Fruit fly (Drosophila melanogaster) whole organism, embryonic: ENCODE data around the gene east.

Source experiments
- Aef1 ChIP-seq: fragments of 200-800 bp; sonication (Bioruptor generic); IDR thresholded peaks from 3 replicates; pipeline ENCODE4 v1.3.6; 2022; ENCODE audit warnings: missing biosample characterization, missing genetic modification characterization
- Antp ChIP-seq: fragments of 200-800 bp; sonication (Bioruptor generic); optimal IDR thresholded peaks from 3 replicates; lab custom pipeline; 2016; ENCODE audit warnings: missing biosample characterization, missing genetic modification characterization
- Atf3 ChIP-seq: fragments of 200-800 bp; sonication (Bioruptor generic); optimal IDR thresholded peaks from 3 replicates; lab custom pipeline; 2016; ENCODE audit warnings: missing biosample characterization, missing genetic modification characterization
- CG10543 ChIP-seq: fragments of 200-800 bp; sonication (Bioruptor generic); optimal IDR thresholded peaks from 3 replicates; lab custom pipeline; 2017; ENCODE audit warnings: missing biosample characterization, mild to moderate bottlenecking, missing genetic modification characterization, moderate library complexity
- CG11093 ChIP-seq: fragments of 200-800 bp; sonication (Bioruptor generic); IDR thresholded peaks from 3 replicates; pipeline ENCODE4 v1.3.6; 2022; ENCODE audit warnings: missing biosample characterization, missing genetic modification characterization
- CG11504 ChIP-seq: fragments of 200-800 bp; sonication (Bioruptor generic); optimal IDR thresholded peaks from 3 replicates; lab custom pipeline; 2019; ENCODE audit warnings: missing biosample characterization, mild to moderate bottlenecking, missing genetic modification characterization, moderate library complexity
- CG12236 ChIP-seq: fragments of 200-800 bp; sonication (Bioruptor generic); optimal IDR thresholded peaks from 2 replicates; lab custom pipeline; 2016; ENCODE audit warnings: missing biosample characterization, missing genetic modification characterization
- CG12659 ChIP-seq: fragments of 200-800 bp; sonication (Bioruptor generic); optimal IDR thresholded peaks from 3 replicates; lab custom pipeline; 2017; ENCODE audit warnings: mild to moderate bottlenecking, missing biosample characterization, missing genetic modification reagents, missing genetic modification characterization
- CG14014 ChIP-seq: fragments of 200-800 bp; sonication (Bioruptor generic); IDR thresholded peaks from 2 replicates; pipeline ENCODE4 v1.3.6; 2022; ENCODE audit warnings: missing biosample characterization, missing genetic modification characterization
- CG16863 ChIP-seq: fragments of 200-800 bp; sonication (Bioruptor generic); optimal IDR thresholded peaks from 3 replicates; lab custom pipeline; 2016; ENCODE audit warnings: missing biosample characterization, missing genetic modification characterization
- CG17361 ChIP-seq: fragments of 200-800 bp; sonication (Bioruptor generic); IDR thresholded peaks from 3 replicates; pipeline ENCODE4 v1.3.6; 2022; ENCODE audit warnings: missing biosample characterization, missing genetic modification characterization
- CG2129 ChIP-seq: fragments of 200-800 bp; sonication (Bioruptor generic); IDR thresholded peaks from 2 replicates; pipeline ENCODE4 v1.3.6; 2022; ENCODE audit warnings: missing biosample characterization, missing genetic modification characterization; ENCODE audit not compliant: partially characterized antibody
- CG2202 ChIP-seq: fragments of 200-800 bp; sonication (Bioruptor generic); optimal IDR thresholded peaks from 2 replicates; lab custom pipeline; 2018; ENCODE audit warnings: missing biosample characterization, mild to moderate bottlenecking, missing genetic modification characterization
- CG30403 ChIP-seq: fragments of 200-800 bp; sonication (Bioruptor generic); optimal IDR thresholded peaks from 3 replicates; lab custom pipeline; 2016; ENCODE audit warnings: missing biosample characterization, missing genetic modification characterization
- CG32767 ChIP-seq: fragments of 200-800 bp; sonication (Bioruptor generic); IDR thresholded peaks from 2 replicates; pipeline ENCODE4 v1.3.6; 2022; ENCODE audit warnings: missing biosample characterization, missing genetic modification characterization
- CG6254 ChIP-seq: fragments of 200-800 bp; sonication (Bioruptor generic); optimal IDR thresholded peaks from 3 replicates; lab custom pipeline; 2017; ENCODE audit warnings: mild to moderate bottlenecking, missing biosample characterization, missing genetic modification reagents, missing genetic modification characterization
- CG6654 ChIP-seq: fragments of 200-800 bp; sonication (Bioruptor generic); optimal IDR thresholded peaks from 2 replicates; lab custom pipeline; 2017; ENCODE audit warnings: missing biosample characterization, mild to moderate bottlenecking, missing genetic modification characterization
- CG6791 ChIP-seq: fragments of 200-800 bp; sonication (Bioruptor generic); IDR thresholded peaks from 3 replicates; pipeline ENCODE4 v1.3.6; 2022; ENCODE audit warnings: missing biosample characterization, missing genetic modification characterization; ENCODE audit not compliant: partially characterized antibody
- CG9727 ChIP-seq: fragments of 200-800 bp; sonication (Bioruptor generic); optimal IDR thresholded peaks from 3 replicates; lab custom pipeline; 2017; ENCODE audit warnings: missing biosample characterization, mild to moderate bottlenecking, missing genetic modification characterization
- Camta ChIP-seq: fragments of 200-800 bp; sonication (Bioruptor generic); optimal IDR thresholded peaks from 2 replicates; lab custom pipeline; 2016; ENCODE audit warnings: missing biosample characterization, missing genetic modification characterization
- Dip3 ChIP-seq: fragments of 200-800 bp; sonication (Bioruptor generic); optimal IDR thresholded peaks from 3 replicates; lab custom pipeline; 2016; ENCODE audit warnings: missing biosample characterization, missing genetic modification characterization
- HmgZ ChIP-seq: fragments of 200-800 bp; sonication (Bioruptor generic); optimal IDR thresholded peaks from 2 replicates; lab custom pipeline; 2018; ENCODE audit warnings: missing biosample characterization, mild to moderate bottlenecking, missing genetic modification characterization
- NFAT ChIP-seq: fragments of 200-800 bp; sonication (Bioruptor generic); IDR thresholded peaks from 2 replicates; pipeline ENCODE4 v1.3.6; 2022; ENCODE audit warnings: missing biosample characterization, missing genetic modification characterization
- Nf-YA ChIP-seq: fragments of 200-800 bp; sonication (Bioruptor generic); IDR thresholded peaks from 2 replicates; pipeline ENCODE4 v1.3.6; 2022; ENCODE audit warnings: missing biosample characterization, missing genetic modification characterization
- Nf-YB ChIP-seq: fragments of 200-800 bp; sonication (Bioruptor generic); optimal IDR thresholded peaks from 3 replicates; lab custom pipeline; 2019; ENCODE audit warnings: missing biosample characterization, mild to moderate bottlenecking, missing genetic modification characterization, moderate library complexity
- Six4 ChIP-seq: fragments of 200-800 bp; sonication (Bioruptor generic); optimal IDR thresholded peaks from 2 replicates; lab custom pipeline; 2016; ENCODE audit warnings: missing biosample characterization, missing genetic modification characterization
- Ssrp ChIP-seq: fragments of 200-800 bp; sonication (Bioruptor generic); optimal IDR thresholded peaks from 2 replicates; lab custom pipeline; 2018; ENCODE audit warnings: missing biosample characterization, mild to moderate bottlenecking, missing genetic modification characterization, moderate library complexity
- Trl ChIP-seq, 3 experiments: fragments of >200 bp in 2 of 3; fragments of 200-800 bp in 1 of 3; sonication (Bioruptor generic) in 1 of 3; optimal IDR thresholded peaks; 2 replicates in 1 of 3; 3 replicates in 2 of 3; lab custom pipeline; 2016 to 2017; ENCODE audit warnings: missing biosample characterization in 1 of 3, missing genetic modification characterization in 1 of 3
- bcd ChIP-seq: fragments of 200-800 bp; sonication (Bioruptor generic); optimal IDR thresholded peaks from 2 replicates; lab custom pipeline; 2017; ENCODE audit warnings: missing biosample characterization, mild to moderate bottlenecking, missing genetic modification characterization
- croc ChIP-seq: fragments of 200-800 bp; sonication (Bioruptor generic); conservative IDR thresholded peaks from 3 replicates; pipeline ENCODE4 v1.3.6; 2022; ENCODE audit warnings: missing biosample characterization, missing genetic modification characterization
- disco-r ChIP-seq: fragments of 200-800 bp; sonication (Bioruptor generic); optimal IDR thresholded peaks from 2 replicates; lab custom pipeline; 2016; ENCODE audit warnings: missing biosample characterization, missing genetic modification characterization
- dysf ChIP-seq: fragments of 200-800 bp; sonication (Bioruptor generic); IDR thresholded peaks from 3 replicates; pipeline ENCODE4 v1.3.6; 2022; ENCODE audit warnings: missing biosample characterization, missing genetic modification characterization
- esg ChIP-seq: fragments of 200-800 bp; sonication (Bioruptor generic); conservative IDR thresholded peaks from 2 replicates; pipeline ENCODE4 v1.3.6; 2022; ENCODE audit warnings: missing biosample characterization, missing genetic modification characterization
- ewg ChIP-seq: fragments of 200-800 bp; sonication (Bioruptor generic); optimal IDR thresholded peaks from 3 replicates; lab custom pipeline; 2017; ENCODE audit warnings: mild to moderate bottlenecking, missing biosample characterization, missing genetic modification reagents, missing genetic modification characterization
- eyg ChIP-seq: fragments of 200-800 bp; sonication (Bioruptor generic); optimal IDR thresholded peaks from 3 replicates; lab custom pipeline; 2016; ENCODE audit warnings: missing biosample characterization, missing genetic modification characterization
- gce ChIP-seq: fragments of 200-800 bp; sonication (Bioruptor generic); IDR thresholded peaks from 3 replicates; pipeline ENCODE4 v1.3.6; 2022; ENCODE audit warnings: missing biosample characterization, missing genetic modification characterization
- gcm ChIP-seq: fragments of 200-800 bp; sonication (Bioruptor generic); optimal IDR thresholded peaks from 2 replicates; lab custom pipeline; 2019; ENCODE audit warnings: missing biosample characterization, mild to moderate bottlenecking, missing genetic modification characterization, moderate library complexity
- hbn ChIP-seq: fragments of 200-800 bp; sonication (Bioruptor generic); IDR thresholded peaks from 2 replicates; pipeline ENCODE4 v1.3.6; 2022; ENCODE audit warnings: missing biosample characterization, missing genetic modification characterization; ENCODE audit not compliant: partially characterized antibody
- jigr1 ChIP-seq: fragments of 200-800 bp; sonication (Bioruptor generic); IDR thresholded peaks from 3 replicates; pipeline ENCODE4 v1.3.6; 2022; ENCODE audit warnings: missing biosample characterization, missing genetic modification characterization
- kah ChIP-seq: fragments of 200-800 bp; sonication (Bioruptor generic); optimal IDR thresholded peaks from 2 replicates; lab custom pipeline; 2018; ENCODE audit warnings: missing biosample characterization, mild to moderate bottlenecking, missing genetic modification characterization
- lab ChIP-seq: fragments of 200-800 bp; sonication (Bioruptor generic); optimal IDR thresholded peaks from 3 replicates; lab custom pipeline; 2017; ENCODE audit warnings: missing biosample characterization, missing genetic modification characterization, mild to moderate bottlenecking, moderate library complexity, missing genetic modification reagents
- row ChIP-seq: fragments of 200-800 bp; sonication (Bioruptor generic); IDR thresholded peaks from 3 replicates; pipeline ENCODE4 v1.3.6; 2022; ENCODE audit warnings: missing biosample characterization, missing genetic modification characterization
- run ChIP-seq: fragments of 200-800 bp; sonication (Bioruptor generic); optimal IDR thresholded peaks from 3 replicates; lab custom pipeline; 2018; ENCODE audit warnings: missing biosample characterization, mild to moderate bottlenecking, missing genetic modification characterization
- salm ChIP-seq: fragments of 200-800 bp; sonication (Bioruptor generic); optimal IDR thresholded peaks from 2 replicates; lab custom pipeline; 2018; ENCODE audit warnings: missing biosample characterization, mild to moderate bottlenecking, missing genetic modification characterization
- sens-2 ChIP-seq: fragments of 200-800 bp; sonication (Bioruptor generic); IDR thresholded peaks from 2 replicates; pipeline ENCODE4 v1.3.6; 2022; ENCODE audit warnings: missing biosample characterization, missing genetic modification characterization
- slp2 ChIP-seq: fragments of 200-800 bp; sonication (Bioruptor generic); optimal IDR thresholded peaks from 2 replicates; lab custom pipeline; 2016; ENCODE audit warnings: missing biosample characterization, missing genetic modification characterization
- tx ChIP-seq: fragments of 200-800 bp; sonication (Bioruptor generic); optimal IDR thresholded peaks from 2 replicates; lab custom pipeline; 2016; ENCODE audit warnings: missing biosample characterization, missing genetic modification characterization
- zf30C ChIP-seq: fragments of 200-800 bp; sonication (Bioruptor generic); optimal IDR thresholded peaks from 3 replicates; lab custom pipeline; 2018; ENCODE audit warnings: missing biosample characterization, mild to moderate bottlenecking, missing genetic modification characterization

east gene

DNA sequence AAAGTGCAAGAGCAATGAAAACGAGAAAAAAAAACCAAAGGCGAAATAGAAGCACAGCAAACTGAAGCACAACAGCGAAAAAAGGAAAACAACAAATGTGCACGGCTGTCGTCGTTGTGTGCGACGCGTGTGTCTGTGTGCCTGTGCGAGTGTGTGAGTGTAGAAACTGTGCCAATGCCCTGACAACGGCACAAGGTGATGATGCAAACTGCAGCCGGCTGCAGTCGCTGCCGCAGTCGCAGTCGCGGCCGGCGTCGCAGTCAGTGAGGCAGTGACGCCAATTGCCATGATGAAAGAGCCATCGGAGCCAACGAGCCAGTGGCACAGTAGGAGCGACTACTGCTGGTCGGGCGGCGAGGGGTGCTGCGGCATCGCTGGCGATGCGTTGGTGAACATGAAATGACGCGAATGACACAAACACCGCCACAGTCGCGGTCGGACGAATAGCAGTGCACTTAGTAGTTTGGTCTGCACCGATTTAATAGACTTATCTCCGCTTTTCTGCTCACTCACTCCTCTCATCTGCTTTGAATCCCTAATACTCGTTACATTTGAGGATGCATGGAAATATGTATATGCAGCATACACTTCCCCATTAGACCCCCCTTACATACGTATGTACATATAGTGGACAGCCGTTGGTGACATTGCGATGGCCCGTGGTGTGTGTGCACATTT, 41.9 kb upstream of the east start (continued):
- TF ChIP-seq gcm (GFP tag; lab: Kevin White, UChicago) (peak; percentile 51), Ssrp (tag; lab: Kevin White, UChicago) (peak; percentile 66), CG16863 (peak; percentile 53), CG11504 (tag; lab: Kevin White, UChicago) (peak; percentile 83), jigr1 (GFP tag; lab: Robert Waterston, UW) (0 out of 3 replicates have a peak, but pooled peaks have one; percentile 11), Trl (optimal IDR thresholded peaks at IDR 0.05; lab: Kevin White, UChicago) (no peak), Trl (GFP tag; optimal IDR thresholded peaks at IDR 0.05; lab: Kevin White, UChicago) (peak; percentile 21), CG30403 (GFP tag; lab: Kevin White, UChicago) (peak; percentile 54), CG6654 (GFP tag; lab: Kevin White, UChicago) (peak; percentile 20), kah (GFP tag; lab: Kevin White, UChicago) (peak; percentile 65), bcd (GFP tag; lab: Kevin White, UChicago) (peak; percentile 49), dysf (GFP tag; lab: Robert Waterston, UW) (peak; percentile 64; the same call in 2 of the 3 replicates), NFAT (GFP tag; lab: Robert Waterston, UW) (no peak), HmgZ (peak; percentile 5), CG32767 (0 out of 2 replicates have a peak, but pooled peaks have one; percentile 46), Nf-YA (GFP tag; lab: Robert Waterston, UW) (0 out of 2 replicates have a peak, but pooled peaks have one; percentile 37), CG10543 (GFP tag; lab: Kevin White, UChicago) (peak; percentile 45), zf30C (GFP tag; lab: Kevin White, UChicago) (no peak), row (GFP tag; lab: Robert Waterston, UW) (peak; percentile 79), CG2202 (tag; lab: Kevin White, UChicago) (peak; percentile 16), eyg (no peak), tx (GFP tag; lab: Kevin White, UChicago) (no peak), Atf3 (GFP tag; lab: Kevin White, UChicago) (peak; percentile 6), CG17361 (GFP tag; lab: Robert Waterston, UW) (peak; percentile 65), esg (GFP tag; lab: Robert Waterston, UW) (peak; percentile 62), croc (peak; percentile 60), Nf-YB (GFP tag; lab: Kevin White, UChicago) (peak; percentile 39), CG11093 (GFP tag; lab: Robert Waterston, UW) (peak; percentile 58; the same call in 1 of the 3 replicates), CG9727 (GFP tag; lab: Kevin White, UChicago) (no peak), Aef1 (GFP tag; lab: Robert Waterston, UW) (0 out of 3 replicates have a peak, but pooled peaks have one; percentile 23), ewg (GFP tag; lab: Kevin White, UChicago) (peak; percentile 72), CG6254 (GFP tag; lab: Kevin White, UChicago) (peak; percentile 49), hbn (no peak), run (tag; lab: Kevin White, UChicago) (peak; percentile 53), CG6791 (no peak), Camta (GFP tag; lab: Kevin White, UChicago) (peak; percentile 33), sens-2 (GFP tag; lab: Robert Waterston, UW) (peak; percentile 48; the same call in 1 of the 2 replicates), lab (peak; percentile 55), disco-r (GFP tag; lab: Kevin White, UChicago) (peak; percentile 6), salm (peak; percentile 65), CG14014 (peak; percentile 11; the same call in 1 of the 2 replicates), CG2129 (GFP tag; lab: Robert Waterston, UW) (no peak), CG12236 (GFP tag; lab: Kevin White, UChicago) (peak; percentile 19), CG12659 (GFP tag; lab: Kevin White, UChicago) (peak; percentile 46), gce (GFP tag; lab: Robert Waterston, UW) (0 out of 3 replicates have a peak, but pooled peaks have one; percentile 56), Antp (peak; percentile 57), slp2 (GFP tag; lab: Kevin White, UChicago) (peak; percentile 47), Dip3 (GFP tag; lab: Kevin White, UChicago) (no peak), Six4 (peak; percentile 44)
